Worm (Caenorhabditis elegans) whole organism, L1 larva: ENCODE measurements around the gene ssq-1.
A peak's percentile ranks its signal among the peaks of the same experiment; 100 is the strongest.

ENCODE experiments used
- C16A3.4 ChIP-seq: fragments of 150-350 bp; optimal IDR thresholded peaks from 2 replicates; lab custom pipeline; 2014; ENCODE audit warnings: missing biosample characterization, missing genetic modification characterization
- C34B4.2 ChIP-seq: sonication (generic microtip); optimal IDR thresholded peaks from 2 replicates; lab custom pipeline; 2017; ENCODE audit warnings: mild to moderate bottlenecking, missing genetic modification characterization, missing compliant biosample characterization
- Y116A8C.19 ChIP-seq: sonication (generic microtip); optimal IDR thresholded peaks from 2 replicates; lab custom pipeline; 2016; ENCODE audit warnings: missing compliant biosample characterization, missing genetic modification characterization, borderline replicate concordance
- alr-1 ChIP-seq: fragments of 200-800 bp; sonication (Bioruptor generic); optimal IDR thresholded peaks from 2 replicates; lab custom pipeline; 2018; ENCODE audit warnings: borderline replicate concordance, mild to moderate bottlenecking, missing genetic modification characterization, missing compliant biosample characterization
- aly-2 ChIP-seq: fragments of 150-350 bp; optimal IDR thresholded peaks from 2 replicates; lab custom pipeline; 2014; ENCODE audit warnings: missing biosample characterization, missing genetic modification characterization
- blmp-1 ChIP-seq: fragments of 150-350 bp; optimal IDR thresholded peaks from 2 replicates; lab custom pipeline; 2014; ENCODE audit warnings: missing biosample characterization, missing genetic modification characterization
- ceh-88 ChIP-seq: fragments of 200-800 bp; sonication (Bioruptor generic); IDR thresholded peaks from 2 replicates; pipeline ENCODE4 v1.3.6; 2022; ENCODE audit warnings: missing genetic modification characterization, missing compliant biosample characterization
- ceh-90 ChIP-seq: sonication (generic microtip); optimal IDR thresholded peaks from 2 replicates; lab custom pipeline; 2016; ENCODE audit warnings: missing genetic modification characterization, missing compliant biosample characterization
- dpl-1 ChIP-seq, 3 experiments: fragments of 150-350 bp in 2 of 3; sonication (generic microtip) in 1 of 3; optimal IDR thresholded peaks; 2 replicates each; lab custom pipeline; 2014 to 2017; ENCODE audit warnings: missing biosample characterization in 3 of 3, missing genetic modification characterization in 3 of 3, missing genetic modification reagents in 3 of 3
- dsc-1 ChIP-seq: sonication (generic microtip); optimal IDR thresholded peaks from 2 replicates; lab custom pipeline; 2016; ENCODE audit warnings: mild to moderate bottlenecking, missing genetic modification characterization, missing compliant biosample characterization
- egl-13 ChIP-seq: sonication (generic microtip); optimal IDR thresholded peaks from 2 replicates; lab custom pipeline; 2016; ENCODE audit warnings: missing genotype, missing genetic modification reagents, missing genetic modification characterization, missing compliant biosample characterization
- fkh-8 ChIP-seq: sonication (generic microtip); optimal IDR thresholded peaks from 2 replicates; lab custom pipeline; 2016; ENCODE audit warnings: mild to moderate bottlenecking, missing genetic modification characterization, missing compliant biosample characterization
- fos-1 ChIP-seq: fragments of 150-350 bp; optimal IDR thresholded peaks from 2 replicates; lab custom pipeline; 2014; ENCODE audit warnings: missing biosample characterization, missing genetic modification characterization
- grh-1 ChIP-seq: fragments of 200-800 bp; sonication (Bioruptor generic); IDR thresholded peaks from 2 replicates; pipeline ENCODE4 v1.3.6; 2022; ENCODE audit warnings: missing genetic modification reagents, missing genetic modification characterization, missing compliant biosample characterization
- hlh-17 ChIP-seq: fragments of 200-800 bp; sonication (Bioruptor generic); optimal IDR thresholded peaks from 2 replicates; lab custom pipeline; 2018; ENCODE audit warnings: missing genetic modification characterization, mild to moderate bottlenecking, missing compliant biosample characterization, moderate library complexity, borderline replicate concordance
- hlh-4 ChIP-seq: sonication (generic microtip); optimal IDR thresholded peaks from 2 replicates; lab custom pipeline; 2016; ENCODE audit warnings: mild to moderate bottlenecking, missing genetic modification characterization, missing compliant biosample characterization
- hpl-2 ChIP-seq: fragments of 150-350 bp; optimal IDR thresholded peaks from 2 replicates; lab custom pipeline; 2014; ENCODE audit warnings: missing biosample characterization, missing genetic modification reagents, missing genetic modification characterization
- lin-35 ChIP-seq, 2 experiments: fragments of 150-350 bp; optimal IDR thresholded peaks; 2 replicates each; lab custom pipeline; 2014; ENCODE audit warnings: missing biosample characterization in 2 of 2, missing genetic modification characterization in 2 of 2, missing genetic modification reagents in 2 of 2
- lir-3 ChIP-seq: sonication (generic microtip); optimal IDR thresholded peaks from 2 replicates; lab custom pipeline; 2016; ENCODE audit warnings: mild to moderate bottlenecking, missing genetic modification characterization, moderate library complexity, missing compliant biosample characterization; ENCODE audit not compliant: poor library complexity
- mab-9 ChIP-seq: fragments of 200-800 bp; sonication (Bioruptor generic); IDR thresholded peaks from 2 replicates; pipeline ENCODE4 v1.3.6; 2022; ENCODE audit warnings: missing genetic modification reagents, missing genetic modification characterization, missing compliant biosample characterization
- mdl-1 ChIP-seq, 2 experiments: fragments of 150-350 bp; optimal IDR thresholded peaks; 2 replicates each; lab custom pipeline; 2014 to 2017; ENCODE audit warnings: missing biosample characterization in 2 of 2, missing genetic modification characterization in 2 of 2, inconsistent platforms in 1 of 2
- mef-2 ChIP-seq: fragments of 150-350 bp; optimal IDR thresholded peaks from 2 replicates; lab custom pipeline; 2014; ENCODE audit warnings: missing biosample characterization, missing genetic modification characterization
- mep-1 ChIP-seq: fragments of 150-350 bp; optimal IDR thresholded peaks from 2 replicates; lab custom pipeline; 2014; ENCODE audit warnings: missing biosample characterization, missing genetic modification characterization
- nhr-11 ChIP-seq: fragments of 150-350 bp; optimal IDR thresholded peaks from 2 replicates; lab custom pipeline; 2014; ENCODE audit warnings: missing biosample characterization, missing genetic modification characterization
- nhr-28 ChIP-seq: fragments of 150-350 bp; optimal IDR thresholded peaks from 2 replicates; lab custom pipeline; 2014; ENCODE audit warnings: missing biosample characterization, missing genetic modification characterization
- nhr-71 ChIP-seq: sonication (generic microtip); optimal IDR thresholded peaks from 2 replicates; lab custom pipeline; 2016; ENCODE audit warnings: mild to moderate bottlenecking, missing genetic modification characterization, moderate library complexity, missing compliant biosample characterization
- nhr-77 ChIP-seq: fragments of 150-350 bp; optimal IDR thresholded peaks from 2 replicates; lab custom pipeline; 2014; ENCODE audit warnings: missing biosample characterization, missing genetic modification characterization
- nhr-85 ChIP-seq: sonication (generic microtip); peaks from one replicate; lab custom pipeline; 2016; ENCODE audit warnings: missing genetic modification characterization, inconsistent platforms, missing compliant biosample characterization
- nhr-90 ChIP-seq: sonication (generic microtip); optimal IDR thresholded peaks from 2 replicates; lab custom pipeline; 2016; ENCODE audit warnings: mild to moderate bottlenecking, missing genetic modification characterization, missing compliant biosample characterization; ENCODE audit not compliant: poor library complexity
- pax-3 ChIP-seq: fragments of 200-800 bp; sonication (Bioruptor generic); optimal IDR thresholded peaks from 2 replicates; lab custom pipeline; 2018; ENCODE audit warnings: mild to moderate bottlenecking, missing genetic modification characterization, moderate library complexity, missing compliant biosample characterization
- rnt-1 ChIP-seq: sonication (generic microtip); optimal IDR thresholded peaks from 2 replicates; lab custom pipeline; 2016; ENCODE audit warnings: mild to moderate bottlenecking, missing genetic modification characterization, moderate library complexity, missing compliant biosample characterization
- snpc-4 ChIP-seq: fragments of 150-350 bp; optimal IDR thresholded peaks from 2 replicates; lab custom pipeline; 2014; ENCODE audit warnings: missing biosample characterization, missing genetic modification characterization
- snu-23 ChIP-seq: sonication (generic microtip); optimal IDR thresholded peaks from 2 replicates; lab custom pipeline; 2016; ENCODE audit warnings: missing genetic modification characterization, missing compliant biosample characterization
- sup-37 ChIP-seq: fragments of 200-800 bp; sonication (Bioruptor generic); optimal IDR thresholded peaks from 2 replicates; lab custom pipeline; 2018; ENCODE audit warnings: mild to moderate bottlenecking, missing genetic modification characterization, missing compliant biosample characterization
- swsn-7 ChIP-seq: sonication (generic microtip); optimal IDR thresholded peaks from 2 replicates; lab custom pipeline; 2016; ENCODE audit warnings: missing genetic modification characterization, missing compliant biosample characterization
- tlp-1 ChIP-seq: fragments of 150-350 bp; optimal IDR thresholded peaks from 2 replicates; lab custom pipeline; 2014; ENCODE audit warnings: missing biosample characterization, missing genetic modification characterization
- unc-30 ChIP-seq: sonication (generic microtip); optimal IDR thresholded peaks from 2 replicates; lab custom pipeline; 2017; ENCODE audit warnings: missing biosample characterization, missing genetic modification characterization
- unc-62 ChIP-seq: fragments of 150-350 bp; optimal IDR thresholded peaks from 2 replicates; lab custom pipeline; 2014; ENCODE audit warnings: missing biosample characterization, missing genetic modification reagents, missing genetic modification characterization
- unc-98 ChIP-seq: fragments of 200-800 bp; sonication (Bioruptor generic); IDR thresholded peaks from 2 replicates; pipeline ENCODE4 v1.3.6; 2022; ENCODE audit warnings: missing genetic modification characterization, missing compliant biosample characterization
- vab-15 ChIP-seq: sonication (generic microtip); optimal IDR thresholded peaks from 2 replicates; lab custom pipeline; 2017; ENCODE audit warnings: missing genotype, mild to moderate bottlenecking, missing genetic modification characterization, missing compliant biosample characterization
- xbp-1 ChIP-seq: sonication (generic microtip); optimal IDR thresholded peaks from 2 replicates; lab custom pipeline; 2016; ENCODE audit warnings: missing genetic modification characterization, missing compliant biosample characterization
- zag-1 ChIP-seq: fragments of 150-350 bp; optimal IDR thresholded peaks from 2 replicates; lab custom pipeline; 2014; ENCODE audit warnings: missing biosample characterization, missing genetic modification characterization
- zip-4 ChIP-seq: fragments of 200-800 bp; sonication (Bioruptor generic); optimal IDR thresholded peaks from 2 replicates; lab custom pipeline; 2018; ENCODE audit warnings: mild to moderate bottlenecking, missing genetic modification characterization, moderate library complexity, missing compliant biosample characterization
- ztf-11 ChIP-seq, 2 experiments: sonication (generic microtip); optimal IDR thresholded peaks; 2 replicates each; lab custom pipeline; 2016 to 2017; ENCODE audit warnings: missing genetic modification characterization in 2 of 2, missing biosample characterization in 1 of 2, missing compliant biosample characterization in 1 of 2

ssq-1 gene

ce11 chrIV:9857952-9858488, 5.7 kb downstream of the ssq-1 start, which contains the start of gene npp-1 (continued):
- TF ChIP-seq pax-3 (no peak), mab-9 (GFP tag; lab: Robert Waterston, UW) (no peak), nhr-71 (tag; lab: Kevin White, UChicago) (no peak), fos-1 (no peak), nhr-11 (no peak), ztf-11 (tag; optimal IDR thresholded peaks at IDR 0.05; lab: Kevin White, UChicago) (no peak), nhr-77 (tag; lab: Kevin White, UChicago) (no peak), unc-62 (GFP tag; lab: Kevin White, UChicago) (no peak), hlh-4 (tag; lab: Kevin White, UChicago) (no peak), snpc-4 (no peak), lir-3 (tag; lab: Kevin White, UChicago) (peak; percentile 46), C16A3.4 (tag; lab: Kevin White, UChicago) (peak; percentile 79), lin-35 (GFP tag; optimal IDR thresholded peaks at IDR 0.05; lab: Kevin White, UChicago) (peak; percentile 34 to 81), tlp-1 (tag; lab: Kevin White, UChicago) (no peak), nhr-28 (tag; lab: Kevin White, UChicago) (no peak), egl-13 (no peak), mef-2 (tag; lab: Kevin White, UChicago) (no peak), snu-23 (GFP tag; lab: Kevin White, UChicago) (no peak), Y116A8C.19 (tag; lab: Kevin White, UChicago) (no peak), grh-1 (no peak), blmp-1 (tag; lab: Kevin White, UChicago) (peak; percentile 36), sup-37 (GFP tag; lab: Kevin White, UChicago) (no peak), aly-2 (no peak), alr-1 (tag; lab: Kevin White, UChicago) (no peak), nhr-90 (peak; percentile 17), mep-1 (tag; lab: Kevin White, UChicago) (no peak), hpl-2 (GFP tag; lab: Kevin White, UChicago) (no peak), ceh-90 (no peak), unc-30 (tag; lab: Kevin White, UChicago) (no peak), xbp-1 (tag; lab: Kevin White, UChicago) (no peak), zip-4 (GFP tag; lab: Kevin White, UChicago) (no peak)

- TF ChIP-seq zag-1 (tag; lab: Kevin White, UChicago) (no peak), mep-1 (tag; lab: Kevin White, UChicago) (no peak), rnt-1 (tag; lab: Kevin White, UChicago) (no peak), snu-23 (GFP tag; lab: Kevin White, UChicago) (no peak), hlh-4 (tag; lab: Kevin White, UChicago) (no peak), pax-3 (no peak), vab-15 (tag; lab: Kevin White, UChicago) (no peak), nhr-85 (tag; lab: Kevin White, UChicago) (no peak), fos-1 (no peak), xbp-1 (tag; lab: Kevin White, UChicago) (no peak), mdl-1 (tag; optimal IDR thresholded peaks at IDR 0.05; lab: Kevin White, UChicago) (no peak), C16A3.4 (tag; lab: Kevin White, UChicago) (no peak), fkh-8 (tag; lab: Kevin White, UChicago) (no peak), swsn-7 (no peak)
These were observed 6.6 kb downstream of the ssq-1 start for ce11 chrIV:9858970-9859369.

ce11 chrIV:9861921-9862320, 9.6 kb downstream of the ssq-1 start, which contains the start of gene K07F5.14:
TSS of gene K07F5.14 (plus strand) at chrIV:9862221.
- TF ChIP-seq dsc-1 (tag; lab: Kevin White, UChicago) (no peak), mep-1 (tag; lab: Kevin White, UChicago) (no peak), nhr-71 (tag; lab: Kevin White, UChicago) (no peak), zag-1 (tag; lab: Kevin White, UChicago) (no peak), unc-98 (GFP tag; lab: Robert Waterston, UW) (no peak), snpc-4 (no peak), dpl-1 (GFP tag; optimal IDR thresholded peaks at IDR 0.05; lab: Kevin White, UChicago) (no peak), zip-4 (GFP tag; lab: Kevin White, UChicago) (no peak), hlh-17 (GFP tag; lab: Kevin White, UChicago) (no peak), ceh-88 (GFP tag; lab: Robert Waterston, UW) (no peak), C34B4.2 (no peak)
